Worm (Caenorhabditis elegans): Measurements from ENCODE around the gene nhr-202.

The nhr-202 gene

DNA sequence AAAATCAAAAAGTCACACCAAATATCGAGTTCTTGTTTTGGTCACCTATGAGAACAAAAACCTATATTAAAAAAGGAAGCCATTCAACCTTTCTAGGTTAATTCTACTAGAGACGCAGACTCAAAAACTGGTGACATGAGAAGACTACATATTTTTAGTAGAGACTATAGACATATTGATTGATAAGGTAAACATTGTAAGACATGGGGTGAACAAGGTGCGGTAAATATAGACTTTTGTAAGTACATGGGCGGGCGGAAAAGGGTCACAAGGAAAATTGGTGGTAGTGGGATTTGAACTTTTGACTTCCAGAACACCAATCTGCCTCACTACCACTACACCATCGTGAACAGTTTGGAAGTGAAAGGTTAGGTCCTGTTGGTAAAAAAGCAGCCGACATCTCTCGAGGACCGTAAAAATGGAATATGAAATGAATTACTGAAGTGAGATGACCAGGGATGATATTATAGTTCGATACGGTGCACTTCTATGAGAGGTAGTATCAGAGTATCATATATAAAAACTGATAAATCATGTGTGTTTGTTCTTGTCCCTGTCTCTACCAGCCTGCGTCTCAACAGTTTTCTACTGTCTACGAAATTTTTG is 22.0 kb downstream of the nhr-202 start, which contains the start of gene nhr-212:
nhr-212 (plus strand) TSS at position 573 of the 606 bp plus-strand sequence.
- TF ChIP-seq nhr-28 (tag; optimal IDR thresholded peaks at IDR 0.05) (no peak), lsy-2 (tag; optimal IDR thresholded peaks at IDR 0.05) (peak in 1 of 2 experiments; percentile 3), mdl-1 (tag; optimal IDR thresholded peaks at IDR 0.05) (no peak), mef-2 (tag; optimal IDR thresholded peaks at IDR 0.05) (no peak), sup-37 (GFP tag; optimal IDR thresholded peaks at IDR 0.05) (no peak), xbp-1 (tag; optimal IDR thresholded peaks at IDR 0.05) (no peak), Y116A8C.19 (tag; optimal IDR thresholded peaks at IDR 0.05; ENCODE audit: borderline replicate concordance) (no peak), nhr-85 (tag) (peak; percentile 63), snpc-4 (tag; optimal IDR thresholded peaks at IDR 0.05) (peak; percentile 86), efl-3 (GFP tag; optimal IDR thresholded peaks at IDR 0.05) (no peak), nhr-20 (tag; optimal IDR thresholded peaks at IDR 0.05) (peak; percentile 55), efl-1 (optimal IDR thresholded peaks at IDR 0.05) (no peak), efl-1 (GFP tag; optimal IDR thresholded peaks at IDR 0.05 in 1 of 2) (peak in 1 of 2 experiments; percentile 71), snu-23 (GFP tag; optimal IDR thresholded peaks at IDR 0.05) (peak; percentile 18), elt-2 (tag; optimal IDR thresholded peaks at IDR 0.05) (peak; percentile 42), lin-14 (GFP tag; optimal IDR thresholded peaks at IDR 0.05) (peak; percentile 73), nhr-71 (tag; optimal IDR thresholded peaks at IDR 0.05) (peak; percentile 36), ceh-88 (GFP tag; IDR thresholded peaks at IDR 0.05) (no peak), sptf-1 (tag; optimal IDR thresholded peaks at IDR 0.05) (no peak), lin-35 (GFP tag; optimal IDR thresholded peaks at IDR 0.05) (peak in 1 of 2 experiments; percentile 53), hlh-17 (GFP tag; optimal IDR thresholded peaks at IDR 0.05; ENCODE audit: borderline replicate concordance) (no peak), fkh-4 (tag; optimal IDR thresholded peaks at IDR 0.05; ENCODE audit: borderline replicate concordance) (no peak), C34B4.2 (tag; optimal IDR thresholded peaks at IDR 0.05) (no peak), unc-98 (GFP tag; IDR thresholded peaks at IDR 0.05) (no peak), lin-13 (GFP tag; optimal IDR thresholded peaks at IDR 0.05) (no peak), nhr-90 (tag; optimal IDR thresholded peaks at IDR 0.05; ENCODE audit: poor library complexity) (peak; percentile 10), aly-2 (tag; optimal IDR thresholded peaks at IDR 0.05) (no peak), alr-1 (tag; optimal IDR thresholded peaks at IDR 0.05; ENCODE audit: borderline replicate concordance) (no peak), mep-1 (tag; optimal IDR thresholded peaks at IDR 0.05) (no peak), nhr-84 (tag; optimal IDR thresholded peaks at IDR 0.05) (no peak), nhr-77 (tag; optimal IDR thresholded peaks at IDR 0.05) (peak; percentile 57), lin-39 (tag; optimal IDR thresholded peaks at IDR 0.05) (no peak), fkh-10 (GFP tag; optimal IDR thresholded peaks at IDR 0.05) (no peak), blmp-1 (tag; optimal IDR thresholded peaks at IDR 0.05) (no peak), jun-1 (tag; optimal IDR thresholded peaks at IDR 0.05) (no peak), tbx-2 (tag; optimal IDR thresholded peaks at IDR 0.05) (peak; percentile 9), dpl-1 (GFP tag; optimal IDR thresholded peaks at IDR 0.05) (no peak)

DNA sequence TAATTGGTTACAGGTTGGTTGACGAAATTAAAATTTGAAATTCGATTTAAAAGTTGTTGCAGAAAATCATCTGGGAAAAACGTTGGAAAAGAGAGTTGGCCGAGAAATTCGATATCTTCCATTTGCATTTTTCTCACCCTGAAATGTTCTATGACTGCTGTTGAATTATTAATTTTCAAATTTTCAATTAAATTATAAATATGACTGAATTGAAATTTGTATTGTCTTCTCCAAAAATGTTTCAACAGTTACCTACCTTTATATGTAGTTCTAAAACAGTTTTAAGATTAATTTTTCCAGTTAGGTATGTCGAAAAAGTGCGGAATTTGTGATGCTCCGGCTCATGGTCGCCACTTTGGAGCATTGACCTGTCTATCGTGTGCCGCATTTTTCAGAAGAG is 24.3 kb downstream of the nhr-202 start, which contains the start of gene nhr-211:
nhr-211 (plus strand) TSS at position 301 of the 400 bp plus-strand sequence.
- TF ChIP-seq C34B4.2 (tag; optimal IDR thresholded peaks at IDR 0.05) (no peak), mef-2 (tag; optimal IDR thresholded peaks at IDR 0.05) (no peak), ztf-11 (tag; optimal IDR thresholded peaks at IDR 0.05) (no peak), lin-14 (GFP tag; optimal IDR thresholded peaks at IDR 0.05) (no peak), snu-23 (GFP tag; optimal IDR thresholded peaks at IDR 0.05) (no peak), Y116A8C.19 (tag; optimal IDR thresholded peaks at IDR 0.05; ENCODE audit: borderline replicate concordance) (no peak), fkh-4 (tag; optimal IDR thresholded peaks at IDR 0.05; ENCODE audit: borderline replicate concordance) (no peak), elt-2 (tag; optimal IDR thresholded peaks at IDR 0.05) (no peak), xbp-1 (tag; optimal IDR thresholded peaks at IDR 0.05) (no peak), efl-1 (optimal IDR thresholded peaks at IDR 0.05) (no peak), efl-1 (GFP tag; optimal IDR thresholded peaks at IDR 0.05 in 1 of 2) (no peak), ceh-8 (GFP tag; optimal IDR thresholded peaks at IDR 0.05) (no peak), hpl-2 (GFP tag; optimal IDR thresholded peaks at IDR 0.05) (no peak), ces-1 (GFP tag; optimal IDR thresholded peaks at IDR 0.05) (no peak), unc-130 (tag; optimal IDR thresholded peaks at IDR 0.05) (no peak), ceh-63 (GFP tag; optimal IDR thresholded peaks at IDR 0.05) (no peak), nhr-47 (tag; optimal IDR thresholded peaks at IDR 0.05) (no peak), nhr-237 (tag; optimal IDR thresholded peaks at IDR 0.05) (no peak)
